Worm (Caenorhabditis elegans) whole organism, young adult: ENCODE measurements around the gene lec-11.

Experiments used
- ama-1 ChIP-seq, 3 experiments: fragments of 150-350 bp in 1 of 3; sonication (generic microtip) in 2 of 3; optimal IDR thresholded peaks; 2 replicates each; lab custom pipeline; 2014 to 2018; ENCODE audit warnings: missing biosample characterization in 2 of 3, missing genetic modification characterization in 2 of 3, missing genetic modification reagents in 2 of 3
- pha-4 ChIP-seq: fragments of 150-350 bp; sonication (generic microtip); optimal IDR thresholded peaks from 2 replicates; lab custom pipeline; 2014; ENCODE audit warnings: missing biosample characterization, missing genetic modification reagents, missing genetic modification characterization
- snpc-3.4 ChIP-seq: sonication (generic microtip); optimal IDR thresholded peaks from 2 replicates; lab custom pipeline; 2017; ENCODE audit warnings: missing genetic modification characterization, mild to moderate bottlenecking, missing compliant biosample characterization, antibody characterized with exemption, moderate library complexity, missing genotype, missing genetic modification reagents

ce11 chrIV:6605863-6606262 lies 15.9 kb upstream of the lec-11 start, which contains the start of gene nstp-2:
- no peak for TF ChIP-seq ama-1 (optimal IDR thresholded peaks at IDR 0.05; lab: Kevin White, UChicago)
- no peak for TF ChIP-seq ama-1 (GFP tag; optimal IDR thresholded peaks at IDR 0.05; lab: Kevin White, UChicago)
- no peak for TF ChIP-seq pha-4 (tag; lab: Kevin White, UChicago)
- no peak for TF ChIP-seq snpc-3.4 (tag; lab: Kevin White, UChicago)
